Fruit fly (Drosophila melanogaster): ENCODE data around the gene Ype.

Gene Ype

dm6 chrX:13370826-13371703, 16.2 kb downstream of the Ype start (continued):
- TF ChIP-seq chinmo (GFP tag; IDR thresholded peaks at IDR 0.05; ENCODE audit: partially characterized antibody): 0 out of 4 replicates have a peak, but pooled peaks have one; percentile 50
- TF ChIP-seq trh (GFP tag; optimal IDR thresholded peaks at IDR 0.05): no peak
- no peak for TF ChIP-seq CG8765 (GFP tag; IDR thresholded peaks at IDR 0.05)
- TF ChIP-seq CG18619 (GFP tag; optimal IDR thresholded peaks at IDR 0.05): no peak
- TF ChIP-seq ase (GFP tag; IDR thresholded peaks at IDR 0.05): no peak
- TF ChIP-seq Dll (GFP tag; IDR thresholded peaks at IDR 0.05; ENCODE audit: partially characterized antibody): peak; percentile 66; the same call in 3 of the 4 replicates
- peak; percentile 19 for TF ChIP-seq lab (GFP tag; optimal IDR thresholded peaks at IDR 0.05)
- TF ChIP-seq z (GFP tag; IDR thresholded peaks at IDR 0.05): no peak
- peak; percentile 90 for TF ChIP-seq Med (GFP tag)
- TF ChIP-seq Lpt (GFP tag; optimal IDR thresholded peaks at IDR 0.05): no peak
- peak; percentile 65 for TF ChIP-seq Scr (GFP tag; IDR thresholded peaks at IDR 0.05; ENCODE audit: partially characterized antibody)
- peak; percentile 80 for TF ChIP-seq cg (GFP tag; optimal IDR thresholded peaks at IDR 0.05)
- peak; percentile 76 for TF ChIP-seq Bgb (GFP tag; IDR thresholded peaks at IDR 0.05; ENCODE audit: partially characterized antibody)
- TF ChIP-seq CG8924 (tag; optimal IDR thresholded peaks at IDR 0.05): no peak
- no peak for TF ChIP-seq esg (GFP tag; conservative IDR thresholded peaks at IDR 0.05)
- TF ChIP-seq CG17612 (GFP tag; IDR thresholded peaks at IDR 0.05): no peak
- no peak for TF ChIP-seq E2f1 (GFP tag; IDR thresholded peaks at IDR 0.05)
- no peak for TF ChIP-seq cato (GFP tag; optimal IDR thresholded peaks at IDR 0.05; ENCODE audit: borderline replicate concordance)
- peak; percentile 80 for TF ChIP-seq Dp (GFP tag; optimal IDR thresholded peaks at IDR 0.05)
- no peak for TF ChIP-seq CG13296 (GFP tag; optimal IDR thresholded peaks at IDR 0.05)
- TF ChIP-seq sd (tag; optimal IDR thresholded peaks at IDR 0.05): peak; percentile 7
- TF ChIP-seq ap (GFP tag; IDR thresholded peaks at IDR 0.05): no peak
- TF ChIP-seq ab (GFP tag; optimal IDR thresholded peaks at IDR 0.05): no peak
- TF ChIP-seq CG8944 (GFP tag; optimal IDR thresholded peaks at IDR 0.05): no peak
- TF ChIP-seq HLH4C (GFP tag; IDR thresholded peaks at IDR 0.05; ENCODE audit: partially characterized antibody): peak; percentile 75
- TF ChIP-seq CG7928 (GFP tag; optimal IDR thresholded peaks at IDR 0.05): peak; percentile 93
- TF ChIP-seq Xrp1 (GFP tag; IDR thresholded peaks at IDR 0.05): no peak
- TF ChIP-seq CG7963 (GFP tag; IDR thresholded peaks at IDR 0.05; ENCODE audit: partially characterized antibody): 0 out of 3 replicates have a peak, but pooled peaks have one; percentile 42
- peak; percentile 22 for TF ChIP-seq lilli (GFP tag; optimal IDR thresholded peaks at IDR 0.05)
- TF ChIP-seq HmgD (GFP tag; optimal IDR thresholded peaks at IDR 0.05): no peak
- no peak for TF ChIP-seq kni (GFP tag; optimal IDR thresholded peaks at IDR 0.05)
- TF ChIP-seq CG10959 (GFP tag; IDR thresholded peaks at IDR 0.05): no peak
- no peak for TF ChIP-seq Max (GFP tag; optimal IDR thresholded peaks at IDR 0.05)
- TF ChIP-seq Dad (GFP tag; optimal IDR thresholded peaks at IDR 0.05): peak; percentile 23
- TF ChIP-seq pb (GFP tag; optimal IDR thresholded peaks at IDR 0.05): no peak
- no peak for TF ChIP-seq CG31365 (tag; optimal IDR thresholded peaks at IDR 0.05)
- TF ChIP-seq CG15479 (GFP tag; optimal IDR thresholded peaks at IDR 0.05): no peak
- no peak for TF ChIP-seq zf30C (GFP tag; optimal IDR thresholded peaks at IDR 0.05)
- TF ChIP-seq seq (GFP tag; IDR thresholded peaks at IDR 0.05): no peak
- TF ChIP-seq CG14710 (tag; optimal IDR thresholded peaks at IDR 0.05): no peak
- no peak for TF ChIP-seq CG8290 (GFP tag; optimal IDR thresholded peaks at IDR 0.05)
- peak in 1 of 2 experiments; percentile 50 for TF ChIP-seq CG8290 (tag; optimal IDR thresholded peaks at IDR 0.05)
- TF ChIP-seq inv (GFP tag; IDR thresholded peaks at IDR 0.05; ENCODE audit: partially characterized antibody): peak; percentile 51
- peak; percentile 33 for TF ChIP-seq dm (GFP tag; optimal IDR thresholded peaks at IDR 0.05)
- TF ChIP-seq sna (GFP tag; IDR thresholded peaks at IDR 0.05; ENCODE audit: partially characterized antibody): peak; percentile 73
- no peak for TF ChIP-seq eyg (GFP tag; optimal IDR thresholded peaks at IDR 0.05)
- TF ChIP-seq CG42726 (GFP tag; IDR thresholded peaks at IDR 0.05; ENCODE audit: partially characterized antibody): peak; percentile 64; the same call in 1 of the 2 replicates
- TF ChIP-seq CG6854 (GFP tag; optimal IDR thresholded peaks at IDR 0.05): no peak
